Worm (Caenorhabditis elegans) whole organism, L2 larva: ENCODE measurements around the gene ZC487.1.

Source experiments
- fos-1 ChIP-seq: fragments of 150-350 bp; optimal IDR thresholded peaks from 2 replicates; lab custom pipeline; 2014; ENCODE audit warnings: missing biosample characterization, missing genetic modification characterization
- sma-3 ChIP-seq: sonication (generic microtip); optimal IDR thresholded peaks from 2 replicates; lab custom pipeline; 2016; ENCODE audit warnings: missing genetic modification reagents, missing genetic modification characterization, missing compliant biosample characterization
- snpc-4 ChIP-seq: fragments of 150-350 bp; optimal IDR thresholded peaks from 2 replicates; lab custom pipeline; 2014; ENCODE audit warnings: missing biosample characterization, missing genetic modification characterization
- zag-1 ChIP-seq: fragments of 150-350 bp; optimal IDR thresholded peaks from 2 replicates; lab custom pipeline; 2014; ENCODE audit warnings: missing biosample characterization, missing genetic modification characterization
- ztf-11 ChIP-seq: sonication (generic microtip); optimal IDR thresholded peaks from 2 replicates; lab custom pipeline; 2017; ENCODE audit warnings: missing biosample characterization, missing genetic modification characterization

DNA sequence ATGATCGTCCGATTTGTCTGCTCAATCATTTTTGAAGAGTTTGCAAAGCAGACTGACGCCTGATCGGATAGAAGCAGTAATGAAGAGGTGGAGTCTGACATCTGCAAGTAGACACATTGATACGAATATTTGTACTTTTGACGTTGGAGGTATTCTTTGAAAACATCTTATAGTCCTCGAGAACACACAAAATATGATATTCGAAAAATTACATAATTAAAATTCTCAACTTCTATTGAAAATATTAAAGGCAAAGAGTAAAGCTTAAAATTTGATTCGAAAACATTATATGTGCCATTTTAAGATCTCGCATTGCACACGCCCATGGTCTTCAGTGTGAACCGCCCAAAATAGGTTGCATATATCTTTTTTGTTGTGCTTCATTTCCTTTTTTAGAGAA, 4.9 kb upstream of the ZC487.1 start, which contains the start of gene ZC487.2:
- no peak for TF ChIP-seq fos-1 (tag; lab: Kevin White, UChicago)
- no peak for TF ChIP-seq zag-1 (tag; lab: Kevin White, UChicago)
- no peak for TF ChIP-seq snpc-4
- TF ChIP-seq ztf-11 (tag; lab: Kevin White, UChicago) = no peak
- no peak for TF ChIP-seq sma-3 (GFP tag; lab: Kevin White, UChicago)
